Worm (Caenorhabditis elegans) whole organism, midembryonic: Measurements from ENCODE around the gene C31E10.6.

ENCODE experiments used
- T22C8.4 ChIP-seq: fragments of 200-800 bp; sonication (Bioruptor generic); IDR thresholded peaks from 2 replicates; pipeline ENCODE4 v1.3.6; 2022; ENCODE audit warnings: missing genetic modification characterization, missing compliant biosample characterization
- cog-1 ChIP-seq: sonication (generic microtip); optimal IDR thresholded peaks from 2 replicates; lab custom pipeline; 2016; ENCODE audit warnings: missing genetic modification characterization, missing compliant biosample characterization
- flt-1 ChIP-seq: fragments of 200-800 bp; sonication (Bioruptor generic); IDR thresholded peaks from 2 replicates; pipeline ENCODE4 v1.3.6; 2022; ENCODE audit warnings: missing genetic modification characterization, missing compliant biosample characterization
- klf-2 ChIP-seq: fragments of 200-800 bp; sonication (Bioruptor generic); conservative IDR thresholded peaks from 2 replicates; pipeline ENCODE4 v1.3.6; 2022; ENCODE audit warnings: missing genetic modification reagents, missing genetic modification characterization, missing compliant biosample characterization
- med-1 ChIP-seq: sonication (generic microtip); optimal IDR thresholded peaks from 2 replicates; lab custom pipeline; 2017; ENCODE audit warnings: missing genetic modification characterization, mild to moderate bottlenecking, missing compliant biosample characterization, antibody characterized with exemption, missing genetic modification reagents; ENCODE audit not compliant: insufficient read depth
- ref-1 ChIP-seq: fragments of 200-800 bp; sonication (Bioruptor generic); conservative IDR thresholded peaks from 2 replicates; pipeline ENCODE4 v1.3.6; 2022; ENCODE audit warnings: missing genetic modification reagents, missing genetic modification characterization, missing compliant biosample characterization
- tab-1 ChIP-seq: fragments of 200-800 bp; sonication (Bioruptor generic); IDR thresholded peaks from 2 replicates; pipeline ENCODE4 v1.3.6; 2022; ENCODE audit warnings: missing genetic modification characterization, missing compliant biosample characterization
- ztf-23 ChIP-seq: fragments of 200-800 bp; sonication (Bioruptor generic); IDR thresholded peaks from 2 replicates; pipeline ENCODE4 v1.3.6; 2022; ENCODE audit warnings: missing genetic modification reagents, missing genetic modification characterization, missing compliant biosample characterization
- ztf-29 ChIP-seq: fragments of 200-800 bp; sonication (Bioruptor generic); IDR thresholded peaks from 2 replicates; pipeline ENCODE4 v1.3.6; 2022; ENCODE audit warnings: missing genetic modification reagents, missing genetic modification characterization, missing compliant biosample characterization

C31E10.6 gene

DNA sequence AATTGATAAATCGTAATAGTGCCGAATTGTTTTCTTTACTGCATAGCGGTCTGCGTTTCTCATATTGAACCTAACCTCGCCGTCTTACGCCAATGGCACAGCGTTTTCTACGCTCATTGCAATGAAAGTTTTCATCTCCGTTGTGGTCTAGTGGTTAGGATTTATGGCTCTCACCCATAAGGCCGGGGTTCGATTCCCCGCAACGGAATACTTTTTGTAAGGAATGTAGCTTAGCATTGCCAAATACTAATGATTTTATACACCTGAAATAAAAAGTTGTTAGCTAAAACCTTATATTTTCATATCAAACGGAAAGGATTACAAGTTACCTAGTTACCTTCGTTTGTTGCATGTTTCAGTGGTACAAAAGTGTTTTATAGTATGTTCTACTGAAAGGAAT lies 19.7 kb downstream of the C31E10.6 start:
- TF ChIP-seq cog-1 (tag; lab: Kevin White, UChicago) (peak; percentile 86), ztf-23 (GFP tag; lab: Robert Waterston, UW) (peak; percentile 91), med-1 (GFP tag; lab: Kevin White, UChicago) (peak; percentile 2), tab-1 (peak; percentile 87), klf-2 (GFP tag; lab: Robert Waterston, UW) (peak; percentile 82), ref-1 (GFP tag; lab: Robert Waterston, UW) (peak; percentile 81), ztf-29 (GFP tag; lab: Robert Waterston, UW) (peak; percentile 75; the same call in 1 of the 2 replicates), T22C8.4 (peak; percentile 83), flt-1 (GFP tag; lab: Robert Waterston, UW) (peak; percentile 91)

DNA sequence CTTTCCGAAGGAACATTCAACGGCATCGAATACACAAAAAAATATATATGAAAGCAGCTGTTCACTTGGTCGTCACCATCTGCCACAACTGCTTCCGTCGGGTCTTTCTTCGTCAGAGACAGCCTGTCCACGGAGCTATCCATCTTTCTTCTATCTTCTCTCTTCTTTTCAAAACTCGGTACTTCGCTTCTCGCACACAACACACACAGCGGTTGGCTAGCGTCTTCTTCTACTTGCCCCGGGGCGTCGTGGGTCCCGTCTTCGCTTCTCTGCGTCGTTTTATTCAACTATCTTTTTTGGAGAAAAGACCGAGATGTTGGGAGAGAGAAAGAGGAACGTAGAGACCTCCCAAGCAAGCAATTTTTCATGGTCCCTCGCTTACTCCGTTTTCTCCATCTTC lies 20.6 kb downstream of the C31E10.6 start:
- TF ChIP-seq ztf-23 (GFP tag; lab: Robert Waterston, UW) (no peak), flt-1 (GFP tag; lab: Robert Waterston, UW) (peak; percentile 31; the same call in 1 of the 2 replicates), tab-1 (0 out of 2 replicates have a peak, but pooled peaks have one; percentile 32), T22C8.4 (no peak)

DNA sequence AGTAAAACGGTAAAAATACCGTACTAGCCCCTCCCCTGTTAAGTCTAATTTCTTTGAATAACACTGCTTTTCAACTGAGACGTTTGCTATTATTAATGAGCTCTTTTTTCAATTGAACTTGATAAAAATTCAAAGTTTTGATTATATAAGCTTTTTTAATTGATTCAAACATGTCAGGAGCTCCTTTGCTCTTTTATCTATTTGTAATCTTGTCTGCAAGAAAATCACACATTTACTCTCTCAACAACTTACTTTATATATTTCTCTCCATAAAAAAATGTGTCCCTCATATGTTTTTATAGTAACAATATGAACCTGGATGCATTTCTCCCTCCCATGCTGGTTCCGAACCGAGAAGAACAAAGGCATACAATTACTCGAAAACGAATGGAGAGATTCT lies 24.2 kb downstream of the C31E10.6 start, which contains the start of gene C04C11.1:
TSS of gene C04C11.1 (plus strand) at position 301 of the 400 bp plus-strand sequence.
- TF ChIP-seq T22C8.4 (no peak), ref-1 (GFP tag; lab: Robert Waterston, UW) (no peak), med-1 (GFP tag; lab: Kevin White, UChicago) (no peak), ztf-23 (GFP tag; lab: Robert Waterston, UW) (no peak), tab-1 (no peak), klf-2 (GFP tag; lab: Robert Waterston, UW) (no peak), ztf-29 (GFP tag; lab: Robert Waterston, UW) (no peak), cog-1 (tag; lab: Kevin White, UChicago) (no peak), flt-1 (GFP tag; lab: Robert Waterston, UW) (no peak)

ce11 chrX:14024400-14024953 lies 28.3 kb downstream of the C31E10.6 start:
- TF ChIP-seq tab-1 (0 out of 2 replicates have a peak, but pooled peaks have one; percentile 43), cog-1 (tag; lab: Kevin White, UChicago) (no peak), ztf-29 (GFP tag; lab: Robert Waterston, UW) (no peak), ztf-23 (GFP tag; lab: Robert Waterston, UW) (no peak), klf-2 (GFP tag; lab: Robert Waterston, UW) (no peak), med-1 (GFP tag; lab: Kevin White, UChicago) (no peak), ref-1 (GFP tag; lab: Robert Waterston, UW) (no peak)

DNA sequence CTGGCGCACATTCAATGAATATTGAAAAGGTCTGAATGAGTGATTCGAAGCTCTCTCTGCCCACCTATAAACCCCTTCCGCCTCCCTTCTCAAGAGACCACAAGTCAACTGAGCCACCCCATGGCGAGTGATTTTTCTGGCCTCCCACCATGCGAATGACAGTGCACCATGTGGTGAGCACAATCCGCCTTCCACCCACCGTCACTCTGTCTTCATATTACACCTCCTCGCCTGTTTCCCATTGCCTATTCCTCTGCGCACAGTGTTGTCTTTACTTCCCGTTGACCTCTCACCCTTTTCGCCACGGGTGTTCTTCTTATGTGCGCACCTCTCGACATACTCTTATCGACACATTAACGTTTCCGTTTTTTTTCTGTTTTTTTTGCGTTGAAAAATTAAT lies 30.8 kb downstream of the C31E10.6 start:
- no peak for TF ChIP-seq flt-1 (GFP tag; lab: Robert Waterston, UW)
- TF ChIP-seq ztf-29 (GFP tag; lab: Robert Waterston, UW), result no peak
- TF ChIP-seq med-1 (GFP tag; lab: Kevin White, UChicago), result no peak
- TF ChIP-seq cog-1 (tag; lab: Kevin White, UChicago), result no peak
- no peak for TF ChIP-seq tab-1
- no peak for TF ChIP-seq ref-1 (GFP tag; lab: Robert Waterston, UW)
- no peak for TF ChIP-seq klf-2 (GFP tag; lab: Robert Waterston, UW)
- no peak for TF ChIP-seq ztf-23 (GFP tag; lab: Robert Waterston, UW)
- no peak for TF ChIP-seq T22C8.4

- no peak for TF ChIP-seq ztf-29 (GFP tag; lab: Robert Waterston, UW)
- no peak for TF ChIP-seq T22C8.4
- TF ChIP-seq klf-2 (GFP tag; lab: Robert Waterston, UW), result no peak
- TF ChIP-seq tab-1, result no peak
- no peak for TF ChIP-seq med-1 (GFP tag; lab: Kevin White, UChicago)
Measured at ce11 chrX:14028492-14028891, 32.4 kb downstream of the C31E10.6 start.

- no peak for TF ChIP-seq ztf-23 (GFP tag; lab: Robert Waterston, UW)
- no peak for TF ChIP-seq T22C8.4
- no peak for TF ChIP-seq cog-1 (tag; lab: Kevin White, UChicago)
- TF ChIP-seq ref-1 (GFP tag; lab: Robert Waterston, UW), result no peak
- no peak for TF ChIP-seq klf-2 (GFP tag; lab: Robert Waterston, UW)
- no peak for TF ChIP-seq flt-1 (GFP tag; lab: Robert Waterston, UW)
- no peak for TF ChIP-seq med-1 (GFP tag; lab: Kevin White, UChicago)
- no peak for TF ChIP-seq ztf-29 (GFP tag; lab: Robert Waterston, UW)
Measured at ce11 chrX:14029392-14029791, 33.3 kb downstream of the C31E10.6 start.

DNA sequence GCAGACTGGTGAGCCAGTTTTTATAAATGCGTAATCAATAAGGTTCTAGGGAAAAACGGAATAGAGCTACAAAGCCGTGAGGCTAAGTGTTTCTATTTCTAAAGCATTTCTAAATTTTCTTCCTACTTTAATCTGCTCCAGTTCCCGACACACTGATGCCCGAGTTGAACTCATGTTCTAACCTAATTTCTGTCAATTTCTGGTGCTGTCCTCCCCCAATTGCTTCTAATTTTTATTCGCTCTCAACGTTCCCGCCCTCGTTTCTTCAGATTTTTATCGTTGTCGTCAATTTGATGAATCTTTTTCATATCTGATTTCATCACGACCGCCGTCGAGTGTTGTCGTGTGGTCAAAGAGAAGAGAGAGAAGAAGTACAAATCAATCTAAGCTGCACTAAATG lies 33.7 kb downstream of the C31E10.6 start:
- no peak for TF ChIP-seq klf-2 (GFP tag; lab: Robert Waterston, UW)
- TF ChIP-seq cog-1 (tag; lab: Kevin White, UChicago), result no peak
- no peak for TF ChIP-seq tab-1
- TF ChIP-seq T22C8.4, result no peak
- TF ChIP-seq ztf-29 (GFP tag; lab: Robert Waterston, UW), result no peak
- no peak for TF ChIP-seq flt-1 (GFP tag; lab: Robert Waterston, UW)
- TF ChIP-seq ztf-23 (GFP tag; lab: Robert Waterston, UW), result no peak
- no peak for TF ChIP-seq med-1 (GFP tag; lab: Kevin White, UChicago)
- TF ChIP-seq ref-1 (GFP tag; lab: Robert Waterston, UW), result no peak

DNA sequence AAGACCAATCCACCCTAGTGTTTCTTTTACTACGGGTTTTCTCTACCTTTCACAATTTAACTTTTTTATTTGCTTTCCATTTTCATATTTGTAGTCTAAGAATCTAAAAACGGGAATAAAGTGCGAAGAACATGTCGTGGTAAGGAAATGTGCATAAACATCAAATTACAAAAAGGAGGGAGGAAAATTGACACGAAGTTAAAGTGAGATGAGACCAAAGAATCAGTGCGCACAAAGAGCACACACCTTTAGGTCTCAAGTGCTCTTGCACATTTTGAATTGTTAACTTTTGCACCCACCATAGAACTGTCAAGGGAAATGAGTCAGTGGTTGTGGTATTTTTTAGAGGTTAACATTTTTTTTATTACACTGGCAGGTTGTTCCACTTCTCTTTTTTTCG lies 34.4 kb downstream of the C31E10.6 start:
- no peak for TF ChIP-seq cog-1 (tag; lab: Kevin White, UChicago)
- no peak for TF ChIP-seq flt-1 (GFP tag; lab: Robert Waterston, UW)
- TF ChIP-seq ztf-23 (GFP tag; lab: Robert Waterston, UW), result no peak
- no peak for TF ChIP-seq klf-2 (GFP tag; lab: Robert Waterston, UW)

DNA sequence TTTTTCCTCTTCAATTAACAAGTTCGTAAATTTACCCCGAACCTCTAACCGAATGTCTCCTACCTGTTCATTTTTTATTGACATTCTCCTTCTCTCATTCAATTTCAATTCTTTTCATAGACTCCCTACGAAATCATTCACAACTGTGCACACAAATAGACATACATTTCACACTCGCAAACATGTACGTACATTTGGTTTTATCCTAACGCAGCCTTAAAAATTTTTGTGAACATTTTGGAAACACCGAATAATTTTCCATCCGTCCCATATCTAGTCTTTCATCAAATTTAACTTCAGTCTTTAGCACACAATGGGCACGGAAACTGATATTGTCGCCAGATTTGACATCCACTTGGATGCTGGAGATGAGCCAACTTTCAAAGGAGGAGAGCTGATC lies 37.4 kb downstream of the C31E10.6 start, which contains the start of gene arrd-25:
TSS of gene arrd-25 (plus strand) at position 301 of the 400 bp plus-strand sequence.
- TF ChIP-seq flt-1 (GFP tag; lab: Robert Waterston, UW) (no peak), klf-2 (GFP tag; lab: Robert Waterston, UW) (no peak), tab-1 (no peak), ztf-23 (GFP tag; lab: Robert Waterston, UW) (no peak), ztf-29 (GFP tag; lab: Robert Waterston, UW) (no peak), cog-1 (tag; lab: Kevin White, UChicago) (no peak), med-1 (GFP tag; lab: Kevin White, UChicago) (no peak), T22C8.4 (no peak), ref-1 (GFP tag; lab: Robert Waterston, UW) (no peak)
